Worm (Caenorhabditis elegans): Measurements from ENCODE around the gene B0228.1.

B0228.1 gene

ce11 chrII:7769254-7769653, 14.1 kb downstream of the B0228.1 start:
- TF ChIP-seq unc-42 (tag; optimal IDR thresholded peaks at IDR 0.05) (no peak), sdc-2 (tag; optimal IDR thresholded peaks at IDR 0.05) (no peak), ceh-30 (tag; optimal IDR thresholded peaks at IDR 0.05) (no peak), lin-11 (tag; optimal IDR thresholded peaks at IDR 0.05) (no peak), npax-4 (tag; optimal IDR thresholded peaks at IDR 0.05) (no peak), pqm-1 (tag; optimal IDR thresholded peaks at IDR 0.05) (no peak), sox-4 (tag; optimal IDR thresholded peaks at IDR 0.05) (no peak), ref-2 (tag; optimal IDR thresholded peaks at IDR 0.05) (no peak), tbx-7 (tag; optimal IDR thresholded peaks at IDR 0.05) (no peak), syd-9 (tag; optimal IDR thresholded peaks at IDR 0.05) (no peak), elt-2 (tag; optimal IDR thresholded peaks at IDR 0.05) (no peak), ceh-31 (tag; optimal IDR thresholded peaks at IDR 0.05) (no peak), pha-2 (tag; optimal IDR thresholded peaks at IDR 0.05) (no peak), eyg-1 (tag; optimal IDR thresholded peaks at IDR 0.05) (no peak), Y22D7AL.16 (tag; optimal IDR thresholded peaks at IDR 0.05) (no peak), fkh-10 (GFP tag; optimal IDR thresholded peaks at IDR 0.05) (no peak), rnt-1 (tag; optimal IDR thresholded peaks at IDR 0.05) (no peak)

ce11 chrII:7770253-7770652, 15.1 kb downstream of the B0228.1 start:
- TF ChIP-seq ets-4 (tag; optimal IDR thresholded peaks at IDR 0.05) (no peak), pat-9 (tag; optimal IDR thresholded peaks at IDR 0.05) (no peak), Y22D7AL.16 (tag; optimal IDR thresholded peaks at IDR 0.05) (no peak), ceh-22 (tag; optimal IDR thresholded peaks at IDR 0.05) (no peak), ceh-34 (tag; optimal IDR thresholded peaks at IDR 0.05) (no peak), hlh-30 (tag; optimal IDR thresholded peaks at IDR 0.05; ENCODE audit: insufficient read depth) (no peak)

- TF ChIP-seq ttx-3 (tag; optimal IDR thresholded peaks at IDR 0.05) (no peak), che-1 (tag; optimal IDR thresholded peaks at IDR 0.05) (no peak), syd-9 (tag; optimal IDR thresholded peaks at IDR 0.05) (no peak), pha-4 (tag; optimal IDR thresholded peaks at IDR 0.05) (no peak), ceh-48 (tag; optimal IDR thresholded peaks at IDR 0.05) (no peak), ceh-45 (GFP tag; IDR thresholded peaks at IDR 0.05) (no peak), ceh-31 (tag; optimal IDR thresholded peaks at IDR 0.05) (no peak)
These were observed 16.8 kb downstream of the B0228.1 start, which contains the start of gene C06A8.8 for ce11 chrII:7771917-7772316. Gene C06A8.8, minus strand, starts transcription at chrII:7772017.

- TF ChIP-seq dve-1 (tag; optimal IDR thresholded peaks at IDR 0.05) (no peak), ceh-30 (tag; optimal IDR thresholded peaks at IDR 0.05) (no peak), fax-1 (tag; optimal IDR thresholded peaks at IDR 0.05) (no peak), mec-3 (tag; optimal IDR thresholded peaks at IDR 0.05; ENCODE audit: borderline replicate concordance) (no peak)
These were observed 17.3 kb downstream of the B0228.1 start, which contains the start of gene C06A8.6 for ce11 chrII:7772411-7772810. Gene C06A8.6, plus strand, starts transcription at chrII:7772499.

- TF ChIP-seq pat-9 (tag; optimal IDR thresholded peaks at IDR 0.05) (no peak), unc-86 (tag; optimal IDR thresholded peaks at IDR 0.05) (no peak)
These were observed 18.4 kb downstream of the B0228.1 start for ce11 chrII:7773427-7773993.

ce11 chrII:7776232-7776631, 21.1 kb downstream of the B0228.1 start:
- TF ChIP-seq fkh-6 (tag; optimal IDR thresholded peaks at IDR 0.05) (no peak), dve-1 (tag; optimal IDR thresholded peaks at IDR 0.05) (no peak), ceh-30 (tag; optimal IDR thresholded peaks at IDR 0.05) (no peak), ceh-14 (tag; optimal IDR thresholded peaks at IDR 0.05) (no peak), K09A11.1 (tag; optimal IDR thresholded peaks at IDR 0.05; ENCODE audit: insufficient read depth) (no peak), ceh-31 (tag; optimal IDR thresholded peaks at IDR 0.05) (no peak), lin-11 (tag; optimal IDR thresholded peaks at IDR 0.05) (no peak)

Measured in whole organism, late embryonic.